Worm (Caenorhabditis elegans) whole organism, L3 larva: ENCODE results near the gene set-31.

Experiments used
- ama-1 ChIP-seq: fragments of 150-350 bp; optimal IDR thresholded peaks from 2 replicates; lab custom pipeline; 2018
- ceh-16 ChIP-seq: sonication (generic microtip); optimal IDR thresholded peaks from 2 replicates; lab custom pipeline; 2017; ENCODE audit warnings: missing biosample characterization, missing genetic modification characterization
- elt-1 ChIP-seq: fragments of 150-350 bp; optimal IDR thresholded peaks from 2 replicates; lab custom pipeline; 2014; ENCODE audit warnings: missing biosample characterization, missing genetic modification characterization
- jun-1 ChIP-seq: fragments of 150-350 bp; optimal IDR thresholded peaks from 2 replicates; lab custom pipeline; 2014; ENCODE audit warnings: missing biosample characterization, missing genetic modification reagents, missing genetic modification characterization
- nfya-1 ChIP-seq: sonication (generic microtip); optimal IDR thresholded peaks from 2 replicates; lab custom pipeline; 2017; ENCODE audit warnings: missing genetic modification characterization, mild to moderate bottlenecking, missing compliant biosample characterization, antibody characterized with exemption, moderate library complexity; ENCODE audit not compliant: insufficient read depth
- nhr-77 ChIP-seq: fragments of 150-350 bp; optimal IDR thresholded peaks from 2 replicates; lab custom pipeline; 2014; ENCODE audit warnings: missing biosample characterization, missing genetic modification characterization
- pha-4 ChIP-seq: fragments of 150-350 bp; optimal IDR thresholded peaks from 2 replicates; lab custom pipeline; 2014; ENCODE audit warnings: missing biosample characterization, missing genetic modification reagents, missing genetic modification characterization
- snpc-4 ChIP-seq: fragments of 150-350 bp; optimal IDR thresholded peaks from 2 replicates; lab custom pipeline; 2014; ENCODE audit warnings: missing biosample characterization, missing genetic modification characterization
- zag-1 ChIP-seq: fragments of 150-350 bp; optimal IDR thresholded peaks from 2 replicates; lab custom pipeline; 2014; ENCODE audit warnings: missing biosample characterization, missing genetic modification characterization
- ztf-4 ChIP-seq: fragments of 150-350 bp; optimal IDR thresholded peaks from 2 replicates; lab custom pipeline; 2014; ENCODE audit warnings: missing biosample characterization, missing genetic modification characterization

DNA sequence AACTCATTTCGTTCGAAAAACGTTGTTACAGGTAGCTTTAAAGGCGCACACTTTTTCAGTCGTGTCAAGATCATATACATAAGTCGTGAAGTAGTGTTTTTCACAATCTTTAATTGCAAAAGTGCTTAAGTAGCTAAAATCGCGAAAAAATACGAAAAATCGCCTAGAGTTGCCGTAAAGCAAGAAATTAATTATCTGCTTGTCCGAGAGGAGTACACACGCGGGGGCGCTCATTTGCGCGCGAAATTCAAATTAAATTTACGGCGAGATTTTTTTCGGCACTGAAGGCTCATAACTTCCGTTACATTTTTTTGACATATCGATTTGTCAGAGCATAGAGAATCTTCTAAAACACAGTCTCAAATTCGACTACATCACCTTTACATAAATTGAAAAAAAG is 42.4 kb downstream of the set-31 start:
- TF ChIP-seq ceh-16 (tag; lab: Kevin White, UChicago), result no peak
- TF ChIP-seq jun-1 (tag; lab: Kevin White, UChicago), result no peak
- TF ChIP-seq elt-1, result no peak
- no peak for TF ChIP-seq zag-1 (tag; lab: Kevin White, UChicago)
- no peak for TF ChIP-seq nfya-1 (tag; lab: Kevin White, UChicago)
- no peak for TF ChIP-seq ama-1
- TF ChIP-seq pha-4 (tag; lab: Kevin White, UChicago), result no peak
- TF ChIP-seq ztf-4 (tag; lab: Kevin White, UChicago), result no peak
- no peak for TF ChIP-seq nhr-77
- no peak for TF ChIP-seq snpc-4
